Worm (Caenorhabditis elegans): Measurements from ENCODE around the gene pole-4.
A peak's percentile ranks its signal among the peaks of the same experiment; 100 is the strongest.

DNA sequence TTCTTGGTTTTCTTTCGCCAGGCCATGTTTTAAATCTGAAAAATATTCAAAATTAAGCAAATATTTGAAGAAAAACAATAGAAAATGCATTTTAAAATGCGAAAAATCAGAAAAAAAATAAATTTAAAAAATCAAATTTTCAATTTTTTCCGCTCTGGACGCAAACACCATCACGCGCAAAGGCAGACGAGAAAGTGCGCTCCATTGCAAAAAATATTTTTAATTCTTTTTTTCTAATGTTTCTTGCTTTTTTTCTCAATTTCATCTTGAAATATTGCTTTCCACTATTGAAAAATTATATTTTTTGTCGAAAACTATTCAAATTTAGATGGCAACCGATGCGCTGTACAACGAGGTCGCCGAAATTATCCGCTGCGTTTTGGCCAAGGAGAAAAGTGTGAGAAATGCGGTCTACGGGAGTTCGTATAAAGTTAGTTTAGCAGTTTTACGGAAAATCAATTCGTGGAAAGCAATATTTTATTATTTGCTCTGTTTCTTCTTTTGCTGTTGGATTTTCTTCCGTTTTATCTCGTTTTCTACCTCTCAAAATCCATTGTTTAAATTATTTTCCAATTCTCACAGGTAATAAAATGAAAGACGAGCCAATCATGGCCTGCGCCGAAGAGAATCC is at the start of gene pole-4, which contains the start of the genes nsun-5 and metl-2:
- TF ChIP-seq ztf-22 (GFP tag; optimal IDR thresholded peaks at IDR 0.05) (no peak), madf-8 (GFP tag; conservative IDR thresholded peaks at IDR 0.05) (no peak), C17E4.6 (GFP tag; IDR thresholded peaks at IDR 0.05) (no peak), fkh-3 (tag; optimal IDR thresholded peaks at IDR 0.05) (no peak), akir-1 (GFP tag; optimal IDR thresholded peaks at IDR 0.05) (no peak), hmg-1.2 (GFP tag; IDR thresholded peaks at IDR 0.05) (no peak), unc-62 (GFP tag; optimal IDR thresholded peaks at IDR 0.05) (no peak), snpc-4 (GFP tag; optimal IDR thresholded peaks at IDR 0.05) (no peak), snpc-4 (tag; optimal IDR thresholded peaks at IDR 0.05) (peak in 2 of 4 experiments; percentile 28 to 43), T26A5.8 (tag; optimal IDR thresholded peaks at IDR 0.05) (no peak), rec-8 (tag; optimal IDR thresholded peaks at IDR 0.05) (no peak), atf-7 (tag; optimal IDR thresholded peaks at IDR 0.05) (no peak), dpl-1 (GFP tag; optimal IDR thresholded peaks at IDR 0.05) (peak; percentile 26), F23B12.7 (tag; optimal IDR thresholded peaks at IDR 0.05; ENCODE audit: insufficient read depth) (peak; percentile 69), nhr-27 (tag; optimal IDR thresholded peaks at IDR 0.05) (no peak)
